Fruit fly (Drosophila melanogaster) whole organism, embryonic: ENCODE measurements around the gene Alg9.
A peak's percentile ranks its signal among the peaks of the same experiment; 100 is the strongest.

Experiments
- B-H1 ChIP-seq: fragments of 200-800 bp; sonication (Bioruptor generic); IDR thresholded peaks from 3 replicates; pipeline ENCODE4 v1.3.6; 2022; ENCODE audit warnings: missing biosample characterization, missing genetic modification characterization
- CG12942 ChIP-seq: fragments of 200-800 bp; sonication (Bioruptor generic); optimal IDR thresholded peaks from 3 replicates; lab custom pipeline; 2016; ENCODE audit warnings: missing biosample characterization, missing genetic modification characterization
- CG13123 ChIP-seq: fragments of 200-800 bp; sonication (Bioruptor generic); optimal IDR thresholded peaks from 2 replicates; lab custom pipeline; 2016; ENCODE audit warnings: missing biosample characterization, missing genetic modification characterization
- CG13287 ChIP-seq: fragments of 200-800 bp; sonication (Bioruptor generic); IDR thresholded peaks from 2 replicates; pipeline ENCODE4 v1.3.6; 2022; ENCODE audit warnings: missing biosample characterization, missing genetic modification characterization; ENCODE audit not compliant: partially characterized antibody
- CG13624 ChIP-seq: fragments of 200-800 bp; sonication (Bioruptor generic); optimal IDR thresholded peaks from 2 replicates; lab custom pipeline; 2016; ENCODE audit warnings: missing biosample characterization, missing genetic modification characterization
- CG14014 ChIP-seq: fragments of 200-800 bp; sonication (Bioruptor generic); IDR thresholded peaks from 2 replicates; pipeline ENCODE4 v1.3.6; 2022; ENCODE audit warnings: missing biosample characterization, missing genetic modification characterization
- CG14050 ChIP-seq: fragments of 200-800 bp; sonication (Bioruptor generic); IDR thresholded peaks from 3 replicates; pipeline ENCODE4 v1.3.6; 2022; ENCODE audit warnings: missing biosample characterization, missing genetic modification characterization
- CG15073 ChIP-seq: fragments of 200-800 bp; sonication (Bioruptor generic); optimal IDR thresholded peaks from 2 replicates; lab custom pipeline; 2016; ENCODE audit warnings: missing biosample characterization, missing genetic modification characterization
- CG17359 ChIP-seq: fragments of 200-800 bp; sonication (Bioruptor generic); optimal IDR thresholded peaks from 3 replicates; lab custom pipeline; 2018; ENCODE audit warnings: missing biosample characterization, mild to moderate bottlenecking, missing genetic modification characterization, moderate library complexity
- CG17361 ChIP-seq: fragments of 200-800 bp; sonication (Bioruptor generic); IDR thresholded peaks from 3 replicates; pipeline ENCODE4 v1.3.6; 2022; ENCODE audit warnings: missing biosample characterization, missing genetic modification characterization
- CG3065 ChIP-seq: fragments of 200-800 bp; sonication (Bioruptor generic); optimal IDR thresholded peaks from 2 replicates; lab custom pipeline; 2016; ENCODE audit warnings: missing biosample characterization, missing genetic modification characterization
- CG31365 ChIP-seq: fragments of 200-800 bp; sonication (Bioruptor generic); optimal IDR thresholded peaks from 2 replicates; lab custom pipeline; 2018; ENCODE audit warnings: missing biosample characterization, mild to moderate bottlenecking, missing genetic modification characterization
- CG31441 ChIP-seq: fragments of 200-800 bp; sonication (Bioruptor generic); IDR thresholded peaks from 2 replicates; pipeline ENCODE4 v1.3.6; 2022; ENCODE audit warnings: missing biosample characterization, missing genetic modification characterization
- CG4707 ChIP-seq: fragments of 200-800 bp; sonication (Bioruptor generic); optimal IDR thresholded peaks from 2 replicates; lab custom pipeline; 2018; ENCODE audit warnings: missing biosample characterization, mild to moderate bottlenecking, missing genetic modification characterization, moderate library complexity
- CG4854 ChIP-seq: fragments of 200-800 bp; sonication (Bioruptor generic); optimal IDR thresholded peaks from 2 replicates; lab custom pipeline; 2016; ENCODE audit warnings: missing biosample characterization, missing genetic modification characterization, inconsistent platforms
- CG6175 ChIP-seq: fragments of 200-800 bp; sonication (Bioruptor generic); IDR thresholded peaks from 3 replicates; pipeline ENCODE4 v1.3.6; 2022; ENCODE audit warnings: missing biosample characterization, missing genetic modification characterization
- CG6791 ChIP-seq: fragments of 200-800 bp; sonication (Bioruptor generic); IDR thresholded peaks from 3 replicates; pipeline ENCODE4 v1.3.6; 2022; ENCODE audit warnings: missing biosample characterization, missing genetic modification characterization; ENCODE audit not compliant: partially characterized antibody
- CHES-1-like ChIP-seq: fragments of 200-800 bp; sonication (Bioruptor generic); optimal IDR thresholded peaks from 2 replicates; lab custom pipeline; 2016; ENCODE audit warnings: missing biosample characterization, missing genetic modification characterization
- Doc3 ChIP-seq: fragments of 200-800 bp; sonication (Bioruptor generic); IDR thresholded peaks from 3 replicates; pipeline ENCODE4 v1.3.6; 2022; ENCODE audit warnings: missing biosample characterization, missing genetic modification characterization; ENCODE audit not compliant: partially characterized antibody
- E2f2 ChIP-seq: fragments of 200-800 bp; sonication (Bioruptor generic); IDR thresholded peaks from 2 replicates; pipeline ENCODE4 v1.3.6; 2022; ENCODE audit warnings: missing biosample characterization, missing genetic modification characterization
- Fer2 ChIP-seq: fragments of 200-800 bp; sonication (Bioruptor generic); optimal IDR thresholded peaks from 2 replicates; lab custom pipeline; 2018; ENCODE audit warnings: missing biosample characterization, mild to moderate bottlenecking, missing genetic modification characterization, moderate library complexity
- Lim3 ChIP-seq: fragments of 200-800 bp; sonication (Bioruptor generic); IDR thresholded peaks from 2 replicates; pipeline ENCODE4 v1.3.6; 2022; ENCODE audit warnings: missing biosample characterization, missing genetic modification characterization
- Ravus ChIP-seq: fragments of 200-800 bp; sonication (Bioruptor generic); IDR thresholded peaks from 2 replicates; pipeline ENCODE4 v1.3.6; 2022; ENCODE audit warnings: missing biosample characterization, missing genetic modification characterization
- Scr ChIP-seq: fragments of 200-800 bp; sonication (Bioruptor generic); IDR thresholded peaks from 2 replicates; pipeline ENCODE4 v1.3.6; 2022; ENCODE audit warnings: missing biosample characterization, missing genetic modification characterization; ENCODE audit not compliant: partially characterized antibody
- Sry-δ ChIP-seq: fragments of 200-800 bp; sonication (Bioruptor generic); optimal IDR thresholded peaks from 2 replicates; lab custom pipeline; 2016; ENCODE audit warnings: missing biosample characterization, missing genetic modification characterization
- Xbp1 ChIP-seq: fragments of 200-800 bp; sonication (Bioruptor generic); optimal IDR thresholded peaks from 3 replicates; lab custom pipeline; 2016; ENCODE audit warnings: missing biosample characterization, mild to moderate bottlenecking, missing genetic modification characterization
- ase ChIP-seq: fragments of 200-800 bp; sonication (Bioruptor generic); IDR thresholded peaks from 3 replicates; pipeline ENCODE4 v1.3.6; 2022; ENCODE audit warnings: missing biosample characterization, missing genetic modification characterization
- br ChIP-seq: fragments of >200 bp; optimal IDR thresholded peaks from 2 replicates; lab custom pipeline; 2017
- ci ChIP-seq: fragments of 200-800 bp; sonication (Bioruptor generic); IDR thresholded peaks from 3 replicates; pipeline ENCODE4 v1.3.6; 2022; ENCODE audit warnings: missing biosample characterization, missing genetic modification characterization
- ewg ChIP-seq: fragments of 200-800 bp; sonication (Bioruptor generic); optimal IDR thresholded peaks from 3 replicates; lab custom pipeline; 2017; ENCODE audit warnings: mild to moderate bottlenecking, missing biosample characterization, missing genetic modification reagents, missing genetic modification characterization
- fd64A ChIP-seq: fragments of 200-800 bp; sonication (Bioruptor generic); optimal IDR thresholded peaks from 3 replicates; lab custom pipeline; 2018; ENCODE audit warnings: missing biosample characterization, mild to moderate bottlenecking, missing genetic modification characterization
- gce ChIP-seq: fragments of 200-800 bp; sonication (Bioruptor generic); IDR thresholded peaks from 3 replicates; pipeline ENCODE4 v1.3.6; 2022; ENCODE audit warnings: missing biosample characterization, missing genetic modification characterization
- gfzf ChIP-seq: fragments of 200-800 bp; sonication (Bioruptor generic); optimal IDR thresholded peaks from 2 replicates; lab custom pipeline; 2016; ENCODE audit warnings: missing biosample characterization, mild to moderate bottlenecking, missing genetic modification characterization, moderate library complexity
- gro ChIP-seq: fragments of 200-800 bp; sonication (Bioruptor generic); optimal IDR thresholded peaks from 2 replicates; lab custom pipeline; 2016; ENCODE audit warnings: missing biosample characterization, missing genetic modification characterization
- hkb ChIP-seq, 2 experiments: fragments of 200-800 bp in 1 of 2; fragments of >200 bp in 1 of 2; sonication (Bioruptor generic) in 1 of 2; IDR thresholded peaks in 1 of 2; optimal IDR thresholded peaks in 1 of 2; 2 replicates each; pipeline versions ENCODE4 v1.3.6 to Lab custom; 2017 to 2022; ENCODE audit warnings: missing biosample characterization in 1 of 2, missing genetic modification characterization in 1 of 2
- klu ChIP-seq: fragments of 200-800 bp; sonication (Bioruptor generic); IDR thresholded peaks from 2 replicates; pipeline ENCODE4 v1.3.6; 2022; ENCODE audit warnings: missing biosample characterization, missing genetic modification characterization
- pita ChIP-seq: fragments of 200-800 bp; sonication (Bioruptor generic); optimal IDR thresholded peaks from 2 replicates; lab custom pipeline; 2017; ENCODE audit warnings: missing biosample characterization, mild to moderate bottlenecking, missing genetic modification characterization
- ro ChIP-seq: fragments of 200-800 bp; sonication (Bioruptor generic); IDR thresholded peaks from 2 replicates; pipeline ENCODE4 v1.3.6; 2022; ENCODE audit warnings: missing biosample characterization, missing genetic modification characterization
- sisA ChIP-seq: fragments of 200-800 bp; sonication (Bioruptor generic); IDR thresholded peaks from 2 replicates; pipeline ENCODE4 v1.3.6; 2022; ENCODE audit warnings: missing biosample characterization, missing genetic modification characterization
- slou ChIP-seq: fragments of 200-800 bp; sonication (Bioruptor generic); optimal IDR thresholded peaks from 3 replicates; lab custom pipeline; 2016; ENCODE audit warnings: missing biosample characterization, missing genetic modification characterization
- twi ChIP-seq: fragments of 200-800 bp; optimal IDR thresholded peaks from 2 replicates; lab custom pipeline; 2019; ENCODE audit warnings: missing biosample characterization, mild to moderate bottlenecking, missing genetic modification characterization, moderate library complexity
- unpg ChIP-seq: fragments of 200-800 bp; sonication (Bioruptor generic); optimal IDR thresholded peaks from 3 replicates; lab custom pipeline; 2018; ENCODE audit warnings: missing biosample characterization, mild to moderate bottlenecking, missing genetic modification characterization, moderate library complexity
- vnd ChIP-seq: fragments of 200-800 bp; sonication (Bioruptor generic); IDR thresholded peaks from 3 replicates; pipeline ENCODE4 v1.3.6; 2022; ENCODE audit warnings: missing biosample characterization, missing genetic modification characterization; ENCODE audit not compliant: partially characterized antibody

Alg9 gene

dm6 chr3R:25258628-25259240 lies 37.3 kb downstream of the Alg9 start, which contains the start of gene CG11857 (continued):
- TF ChIP-seq Scr (peak; percentile 100), slou (GFP tag; lab: Kevin White, UChicago) (peak; percentile 98), Lim3 (GFP tag; lab: Robert Waterston, UW) (peak; percentile 95), CG31441 (GFP tag; lab: Robert Waterston, UW) (peak; percentile 96), CG4854 (peak; percentile 96), pita (no peak), gfzf (peak; percentile 44), CG6791 (peak; percentile 98), CG17361 (GFP tag; lab: Robert Waterston, UW) (peak; percentile 99), CG13123 (GFP tag; lab: Kevin White, UChicago) (peak; percentile 97), CHES-1-like (peak; percentile 97), CG14050 (GFP tag; lab: Robert Waterston, UW) (peak; percentile 98), CG13287 (GFP tag; lab: Robert Waterston, UW) (peak; percentile 100), Xbp1 (GFP tag; lab: Kevin White, UChicago) (peak; percentile 100), CG4707 (peak; percentile 82), ro (peak; percentile 98), Fer2 (tag; lab: Kevin White, UChicago) (peak; percentile 97), twi (tag; lab: Kevin White, UChicago) (peak; percentile 96), unpg (GFP tag; lab: Kevin White, UChicago) (peak; percentile 98), CG15073 (GFP tag; lab: Kevin White, UChicago) (peak; percentile 80), CG31365 (tag; lab: Kevin White, UChicago) (peak; percentile 83), gro (GFP tag; lab: Kevin White, UChicago) (peak; percentile 98), E2f2 (GFP tag; lab: Robert Waterston, UW) (peak; percentile 90), ewg (GFP tag; lab: Kevin White, UChicago) (peak; percentile 92), Ravus (peak; percentile 95), vnd (GFP tag; lab: Robert Waterston, UW) (peak; percentile 100), CG6175 (GFP tag; lab: Robert Waterston, UW) (peak; percentile 98), klu (GFP tag; lab: Robert Waterston, UW) (peak; percentile 99), Doc3 (GFP tag; lab: Robert Waterston, UW) (peak; percentile 100), B-H1 (GFP tag; lab: Robert Waterston, UW) (peak; percentile 98), CG3065 (GFP tag; lab: Kevin White, UChicago) (peak; percentile 96), CG14014 (GFP tag; lab: Robert Waterston, UW) (peak; percentile 99), ase (peak; percentile 99), ci (GFP tag; lab: Robert Waterston, UW) (peak; percentile 99), sisA (GFP tag; lab: Robert Waterston, UW) (peak; percentile 99), Sry-δ (GFP tag; lab: Kevin White, UChicago) (peak; percentile 99), gce (GFP tag; lab: Robert Waterston, UW) (peak; percentile 96), CG13624 (GFP tag; lab: Kevin White, UChicago) (peak; percentile 99), CG17359 (peak; percentile 98), CG12942 (peak; percentile 98), hkb (optimal IDR thresholded peaks at IDR 0.05; lab: Kevin White, UChicago) (no peak), hkb (GFP tag; IDR thresholded peaks at IDR 0.05; lab: Robert Waterston, UW) (peak; percentile 98), fd64A (GFP tag; lab: Kevin White, UChicago) (peak; percentile 78), br (no peak)
